Worm (Caenorhabditis elegans): ENCODE results near the gene C05E11.6.

The C05E11.6 gene

DNA sequence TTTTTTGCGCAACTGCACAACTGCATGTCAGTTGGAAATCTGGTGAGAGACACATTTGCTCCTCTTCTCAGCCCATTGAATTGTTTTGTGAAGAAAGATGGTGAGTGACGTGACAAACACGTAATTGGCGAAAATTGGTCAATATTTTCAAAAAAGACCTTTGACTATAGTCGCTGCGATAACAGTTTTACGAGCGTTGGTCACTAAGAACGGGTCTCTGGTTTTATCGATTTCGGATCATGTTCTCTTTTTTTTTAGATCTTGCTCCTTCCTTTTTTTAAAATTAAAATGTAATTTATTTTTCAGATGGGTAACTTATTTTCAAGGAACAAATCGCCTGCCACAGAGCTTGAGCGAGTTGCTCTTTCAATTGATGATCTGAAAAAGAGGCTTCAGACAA lies 26.5 kb downstream of the C05E11.6 start, which contains the start of gene lnp-1:
Gene lnp-1 (plus strand): TSS at position 301 of the 400 bp plus-strand sequence.
- no peak for TF ChIP-seq lin-15B (tag; optimal IDR thresholded peaks at IDR 0.05)
- no peak for TF ChIP-seq nhr-77 (tag; optimal IDR thresholded peaks at IDR 0.05)
- no peak for TF ChIP-seq sea-2 (GFP tag; optimal IDR thresholded peaks at IDR 0.05)
- TF ChIP-seq R02D3.7 (tag; optimal IDR thresholded peaks at IDR 0.05) = no peak
- no peak for TF ChIP-seq fos-1 (tag; optimal IDR thresholded peaks at IDR 0.05)
- TF ChIP-seq ceh-82 (tag; optimal IDR thresholded peaks at IDR 0.05) = no peak
- TF ChIP-seq unc-39 (tag; optimal IDR thresholded peaks at IDR 0.05) = no peak
- TF ChIP-seq nhr-25 (tag; optimal IDR thresholded peaks at IDR 0.05) = no peak
- TF ChIP-seq nhr-76 (tag; optimal IDR thresholded peaks at IDR 0.05) = no peak
- no peak for TF ChIP-seq aly-2 (tag; optimal IDR thresholded peaks at IDR 0.05)
- TF ChIP-seq skn-1 (tag; optimal IDR thresholded peaks at IDR 0.05) = no peak
- TF ChIP-seq elt-3 (tag; optimal IDR thresholded peaks at IDR 0.05) = no peak
- no peak for TF ChIP-seq nhr-28 (tag; optimal IDR thresholded peaks at IDR 0.05)
- no peak for TF ChIP-seq ceh-16 (tag; optimal IDR thresholded peaks at IDR 0.05)

DNA sequence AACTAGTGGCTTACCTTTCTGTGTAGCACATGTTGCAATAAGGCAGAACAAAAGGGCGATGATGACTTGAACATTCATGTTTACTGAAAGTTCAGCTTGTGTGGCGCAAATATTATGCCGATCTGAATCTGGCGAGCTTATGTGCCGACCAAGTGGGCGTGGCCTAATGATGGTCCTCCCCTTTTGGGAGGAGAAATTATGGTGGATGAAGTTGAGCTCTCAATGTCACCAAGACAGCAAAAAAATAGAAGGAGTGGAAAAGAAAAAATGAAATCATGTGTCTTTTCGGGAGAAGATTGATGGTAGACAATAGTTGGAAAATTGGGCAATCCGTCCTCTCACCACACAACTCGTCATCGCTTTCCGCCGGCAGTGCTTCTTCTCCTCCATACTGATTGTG lies 30.3 kb downstream of the C05E11.6 start, which contains the start of gene flp-12:
Gene flp-12 (minus strand): TSS at position 101 of the 400 bp plus-strand sequence.
- no peak for TF ChIP-seq ztf-11 (tag; optimal IDR thresholded peaks at IDR 0.05)
- no peak for TF ChIP-seq pqm-1 (tag; optimal IDR thresholded peaks at IDR 0.05)
- TF ChIP-seq nhr-25 (tag; optimal IDR thresholded peaks at IDR 0.05) = no peak
- TF ChIP-seq lin-39 (tag; optimal IDR thresholded peaks at IDR 0.05) = peak; percentile 23
- no peak for TF ChIP-seq sea-2 (GFP tag; optimal IDR thresholded peaks at IDR 0.05)

ce11 chrX:4597419-4597818 lies 35.5 kb downstream of the C05E11.6 start:
- no peak for TF ChIP-seq skn-1 (tag; optimal IDR thresholded peaks at IDR 0.05)
- TF ChIP-seq nhr-77 (tag; optimal IDR thresholded peaks at IDR 0.05) = no peak
- TF ChIP-seq fkh-10 (GFP tag; optimal IDR thresholded peaks at IDR 0.05) = no peak
- TF ChIP-seq zag-1 (tag; optimal IDR thresholded peaks at IDR 0.05) = no peak
- no peak for TF ChIP-seq ceh-16 (tag; optimal IDR thresholded peaks at IDR 0.05)
- TF ChIP-seq unc-39 (tag; optimal IDR thresholded peaks at IDR 0.05) = no peak
- TF ChIP-seq ztf-11 (tag; optimal IDR thresholded peaks at IDR 0.05) = no peak
- no peak for TF ChIP-seq ceh-9 (tag; optimal IDR thresholded peaks at IDR 0.05)
- TF ChIP-seq nhr-25 (tag; optimal IDR thresholded peaks at IDR 0.05) = no peak
- TF ChIP-seq eor-1 (tag; optimal IDR thresholded peaks at IDR 0.05) = no peak
- no peak for TF ChIP-seq daf-12 (tag; optimal IDR thresholded peaks at IDR 0.05)
- no peak for TF ChIP-seq aly-2 (tag; optimal IDR thresholded peaks at IDR 0.05)
- TF ChIP-seq egl-5 (tag; optimal IDR thresholded peaks at IDR 0.05) = no peak
- no peak for TF ChIP-seq pha-4 (tag; optimal IDR thresholded peaks at IDR 0.05)
- no peak for TF ChIP-seq ama-1 (optimal IDR thresholded peaks at IDR 0.05)
- no peak for TF ChIP-seq fkh-2 (tag; optimal IDR thresholded peaks at IDR 0.05)
- TF ChIP-seq unc-62 (GFP tag; optimal IDR thresholded peaks at IDR 0.05) = no peak
- TF ChIP-seq lsy-12 (tag; optimal IDR thresholded peaks at IDR 0.05) = no peak

ce11 chrX:4599526-4599925 lies 37.6 kb downstream of the C05E11.6 start:
- TF ChIP-seq nhr-76 (tag; optimal IDR thresholded peaks at IDR 0.05) (no peak), lin-39 (tag; optimal IDR thresholded peaks at IDR 0.05) (no peak), fkh-10 (GFP tag; optimal IDR thresholded peaks at IDR 0.05) (no peak), snpc-4 (tag; optimal IDR thresholded peaks at IDR 0.05) (no peak), sea-2 (GFP tag; optimal IDR thresholded peaks at IDR 0.05) (no peak), tbx-2 (tag; optimal IDR thresholded peaks at IDR 0.05) (no peak), lin-15B (tag; optimal IDR thresholded peaks at IDR 0.05) (no peak), ztf-11 (tag; optimal IDR thresholded peaks at IDR 0.05) (no peak), eor-1 (tag; optimal IDR thresholded peaks at IDR 0.05) (no peak), fos-1 (tag; optimal IDR thresholded peaks at IDR 0.05) (no peak), lsy-12 (tag; optimal IDR thresholded peaks at IDR 0.05) (no peak), nhr-43 (tag; optimal IDR thresholded peaks at IDR 0.05; ENCODE audit: poor library complexity, severe bottlenecking) (no peak), nhr-67 (tag; optimal IDR thresholded peaks at IDR 0.05) (no peak), ama-1 (optimal IDR thresholded peaks at IDR 0.05) (no peak), nhr-25 (tag; optimal IDR thresholded peaks at IDR 0.05) (no peak)

DNA sequence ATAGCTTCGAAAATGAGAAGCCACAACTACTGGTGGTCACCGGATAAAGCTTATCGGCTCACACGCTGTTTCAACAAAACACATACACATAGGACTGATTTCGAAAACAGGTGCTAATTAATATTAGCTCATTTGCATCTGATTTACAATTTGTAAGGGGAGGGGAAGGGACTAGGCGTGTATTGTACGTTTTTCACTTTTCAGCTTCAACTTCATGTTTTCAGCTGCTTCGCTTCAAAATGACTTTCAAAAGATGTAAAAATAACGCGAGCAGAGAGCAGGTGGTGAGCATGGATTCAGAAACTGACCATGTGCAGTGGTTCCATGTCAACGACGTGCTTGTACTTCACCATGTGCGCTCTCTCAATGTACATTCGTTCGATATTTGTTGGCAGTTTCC lies 39.0 kb downstream of the C05E11.6 start:
- TF ChIP-seq nhr-11 (tag; optimal IDR thresholded peaks at IDR 0.05) = no peak
- no peak for TF ChIP-seq fos-1 (tag; optimal IDR thresholded peaks at IDR 0.05)
- TF ChIP-seq snpc-4 (tag; optimal IDR thresholded peaks at IDR 0.05) = no peak
- TF ChIP-seq zag-1 (tag; optimal IDR thresholded peaks at IDR 0.05) = no peak
- no peak for TF ChIP-seq lin-15B (tag; optimal IDR thresholded peaks at IDR 0.05)
- TF ChIP-seq nhr-23 (tag; optimal IDR thresholded peaks at IDR 0.05) = no peak
- no peak for TF ChIP-seq hmg-11 (tag; optimal IDR thresholded peaks at IDR 0.05)
- no peak for TF ChIP-seq ceh-16 (tag; optimal IDR thresholded peaks at IDR 0.05)
- TF ChIP-seq fkh-10 (GFP tag; optimal IDR thresholded peaks at IDR 0.05) = no peak
- no peak for TF ChIP-seq nhr-28 (tag; optimal IDR thresholded peaks at IDR 0.05)

Data from whole organism, L3 larva.